Fruit fly (Drosophila melanogaster): ENCODE measurements around the gene RpL9.

- no peak for TF ChIP-seq CG14655 (GFP tag; optimal IDR thresholded peaks at IDR 0.05)
- no peak for TF ChIP-seq D1 (tag; optimal IDR thresholded peaks at IDR 0.05)
- no peak for TF ChIP-seq CG8301 (tag; optimal IDR thresholded peaks at IDR 0.05)
Measured at dm6 chr2L:10976046-10976863, 27.7 kb downstream of the RpL9 start, which contains the start of the genes ATPsynG and SCAR.
